Fruit fly (Drosophila melanogaster): Measurements from ENCODE around the gene gny.

gny gene

dm6 chr2L:10341405-10341804 is 38.5 kb upstream of the gny start, which contains the start of gene CG31715 (continued):
- TF ChIP-seq Dek (tag; optimal IDR thresholded peaks at IDR 0.05): peak; percentile 26
- peak; percentile 23 for TF ChIP-seq CG12659 (GFP tag; optimal IDR thresholded peaks at IDR 0.05)
- TF ChIP-seq danr (GFP tag; IDR thresholded peaks at IDR 0.05): no peak
- no peak for TF ChIP-seq CG6175 (GFP tag; IDR thresholded peaks at IDR 0.05)
- peak; percentile 73 for TF ChIP-seq Sry-δ (GFP tag; optimal IDR thresholded peaks at IDR 0.05)
- peak; percentile 42 for TF ChIP-seq pzg (GFP tag; optimal IDR thresholded peaks at IDR 0.05)
- peak; percentile 5 for TF ChIP-seq CG34376 (GFP tag; optimal IDR thresholded peaks at IDR 0.05)
- peak; percentile 39 for TF ChIP-seq CG2116 (GFP tag; optimal IDR thresholded peaks at IDR 0.05)
- TF ChIP-seq CG31441 (GFP tag; IDR thresholded peaks at IDR 0.05): peak; percentile 16; the same call in 1 of the 2 replicates
- no peak for TF ChIP-seq CG15073 (GFP tag; optimal IDR thresholded peaks at IDR 0.05)
- TF ChIP-seq Dll (GFP tag; IDR thresholded peaks at IDR 0.05; ENCODE audit: partially characterized antibody): peak; percentile 64
- peak; percentile 40 for TF ChIP-seq unpg (GFP tag; optimal IDR thresholded peaks at IDR 0.05)
- TF ChIP-seq sug (tag; optimal IDR thresholded peaks at IDR 0.05): peak; percentile 15
- peak; percentile 99 for TF ChIP-seq CG8388 (GFP tag; optimal IDR thresholded peaks at IDR 0.05)
- 0 out of 3 replicates have a peak, but pooled peaks have one; percentile 28 for TF ChIP-seq knrl (GFP tag; IDR thresholded peaks at IDR 0.05; ENCODE audit: partially characterized antibody)
- peak; percentile 4 for TF ChIP-seq CG10979 (tag; optimal IDR thresholded peaks at IDR 0.05)
- no peak for TF ChIP-seq Stat92E (GFP tag; optimal IDR thresholded peaks at IDR 0.05)
- TF ChIP-seq CG13424 (tag; optimal IDR thresholded peaks at IDR 0.05): peak; percentile 30
- peak; percentile 81 for TF ChIP-seq row (GFP tag; IDR thresholded peaks at IDR 0.05)
- peak; percentile 34 for TF ChIP-seq gfzf (GFP tag; optimal IDR thresholded peaks at IDR 0.05)
- no peak for TF ChIP-seq CG4404 (GFP tag; IDR thresholded peaks at IDR 0.05)
- TF ChIP-seq da (GFP tag; optimal IDR thresholded peaks at IDR 0.05): no peak
- TF ChIP-seq luna (GFP tag; optimal IDR thresholded peaks at IDR 0.05): no peak
- TF ChIP-seq CG2120 (GFP tag; optimal IDR thresholded peaks at IDR 0.05): peak; percentile 23
- TF ChIP-seq ems (GFP tag; optimal IDR thresholded peaks at IDR 0.05): no peak
- peak; percentile 29; the same call in 1 of the 2 replicates for TF ChIP-seq inv (GFP tag; IDR thresholded peaks at IDR 0.05; ENCODE audit: partially characterized antibody)
- no peak for TF ChIP-seq dm (GFP tag; optimal IDR thresholded peaks at IDR 0.05)
- TF ChIP-seq rib (GFP tag; IDR thresholded peaks at IDR 0.05): peak; percentile 49; the same call in 1 of the 2 replicates
- 0 out of 2 replicates have a peak, but pooled peaks have one; percentile 19 for TF ChIP-seq Atf6 (GFP tag; IDR thresholded peaks at IDR 0.05)
- no peak for TF ChIP-seq br (optimal IDR thresholded peaks at IDR 0.05)
- peak; percentile 53; the same call in 1 of the 2 replicates for TF ChIP-seq ranshi (GFP tag; IDR thresholded peaks at IDR 0.05)
- peak; percentile 51 for TF ChIP-seq Scr (GFP tag; IDR thresholded peaks at IDR 0.05; ENCODE audit: partially characterized antibody)
- TF ChIP-seq tgo (GFP tag; IDR thresholded peaks at IDR 0.05): no peak
- peak; percentile 78 for TF ChIP-seq CG30020 (tag; optimal IDR thresholded peaks at IDR 0.05)
- peak; percentile 37; the same call in 1 of the 2 replicates for TF ChIP-seq E2f2 (GFP tag; IDR thresholded peaks at IDR 0.05)
- TF ChIP-seq CG10267 (tag; optimal IDR thresholded peaks at IDR 0.05): peak; percentile 14
- peak; percentile 72 for TF ChIP-seq CG34224 (GFP tag; IDR thresholded peaks at IDR 0.05; ENCODE audit: partially characterized antibody)
- TF ChIP-seq hbn (GFP tag; IDR thresholded peaks at IDR 0.05; ENCODE audit: partially characterized antibody): peak; percentile 42; the same call in 1 of the 2 replicates
- TF ChIP-seq CG16779 (GFP tag; IDR thresholded peaks at IDR 0.05): no peak
- TF ChIP-seq lbe (GFP tag; optimal IDR thresholded peaks at IDR 0.05): peak; percentile 44
- TF ChIP-seq Dp (GFP tag; optimal IDR thresholded peaks at IDR 0.05): peak; percentile 12
- TF ChIP-seq MBD-R2 (GFP tag; IDR thresholded peaks at IDR 0.05): peak; percentile 66
- peak; percentile 23 for TF ChIP-seq CG3995 (GFP tag; optimal IDR thresholded peaks at IDR 0.05)
- no peak for TF ChIP-seq Nf-YA (GFP tag; IDR thresholded peaks at IDR 0.05)
- TF ChIP-seq hkb (optimal IDR thresholded peaks at IDR 0.05): no peak
- TF ChIP-seq hkb (GFP tag; IDR thresholded peaks at IDR 0.05): no peak
- peak; percentile 60; the same call in 1 of the 2 replicates for TF ChIP-seq amos (GFP tag; IDR thresholded peaks at IDR 0.05; ENCODE audit: partially characterized antibody)
- peak; percentile 98 for TF ChIP-seq CG7745 (tag; optimal IDR thresholded peaks at IDR 0.05)
- no peak for TF ChIP-seq C15 (GFP tag; IDR thresholded peaks at IDR 0.05)
- peak; percentile 0 for TF ChIP-seq CoRest (tag; optimal IDR thresholded peaks at IDR 0.05)
